Fruit fly (Drosophila melanogaster) whole organism, prepupa: ENCODE results near the gene CG4338.

ENCODE experiments used
- CG6163 ChIP-seq: fragments of 200-800 bp; sonication (Bioruptor generic); IDR thresholded peaks from 3 replicates; pipeline ENCODE4 v1.3.6; 2022; ENCODE audit warnings: missing biosample characterization, missing genetic modification characterization
- CG8319 ChIP-seq: fragments of 200-800 bp; sonication (Bioruptor generic); optimal IDR thresholded peaks from 3 replicates; lab custom pipeline; 2016; ENCODE audit warnings: missing biosample characterization, missing genetic modification characterization
- Eip75B ChIP-seq: fragments of 200-800 bp; sonication (Bioruptor generic); optimal IDR thresholded peaks from 3 replicates; lab custom pipeline; 2016; ENCODE audit warnings: missing biosample characterization, missing genetic modification characterization
- Ets96B ChIP-seq: fragments of 200-800 bp; optimal IDR thresholded peaks from 2 replicates; lab custom pipeline; 2019; ENCODE audit warnings: missing biosample characterization, mild to moderate bottlenecking, missing genetic modification characterization, moderate library complexity
- Smox ChIP-seq: fragments of 200-800 bp; sonication (Bioruptor generic); optimal IDR thresholded peaks from 3 replicates; lab custom pipeline; 2016; ENCODE audit warnings: missing biosample characterization, missing genetic modification characterization
- acj6 ChIP-seq: fragments of 200-800 bp; sonication (Bioruptor generic); optimal IDR thresholded peaks from 3 replicates; lab custom pipeline; 2016; ENCODE audit warnings: missing biosample characterization, missing genetic modification characterization
- dac ChIP-seq: fragments of 200-800 bp; sonication (Bioruptor generic); optimal IDR thresholded peaks from 2 replicates; lab custom pipeline; 2017; ENCODE audit warnings: missing biosample characterization, mild to moderate bottlenecking, missing genetic modification characterization
- dsx ChIP-seq: fragments of 200-800 bp; optimal IDR thresholded peaks from 3 replicates; lab custom pipeline; 2019; ENCODE audit warnings: missing biosample characterization, mild to moderate bottlenecking, missing genetic modification characterization, moderate library complexity; ENCODE audit not compliant: poor library complexity, severe bottlenecking
- esn ChIP-seq: fragments of 200-800 bp; sonication (Bioruptor generic); optimal IDR thresholded peaks from 2 replicates; lab custom pipeline; 2016; ENCODE audit warnings: missing biosample characterization, mild to moderate bottlenecking, missing genetic modification characterization, moderate library complexity
- pdm3 ChIP-seq: fragments of 200-800 bp; sonication (Bioruptor generic); optimal IDR thresholded peaks from 3 replicates; lab custom pipeline; 2016; ENCODE audit warnings: missing biosample characterization, missing genetic modification characterization
- spab ChIP-seq: fragments of 200-800 bp; sonication (Bioruptor generic); optimal IDR thresholded peaks from 2 replicates; lab custom pipeline; 2017; ENCODE audit warnings: missing biosample characterization, mild to moderate bottlenecking, missing genetic modification characterization, missing genetic modification reagents
- vri ChIP-seq: fragments of 200-800 bp; sonication (Bioruptor generic); optimal IDR thresholded peaks from 3 replicates; lab custom pipeline; 2016; ENCODE audit warnings: missing biosample characterization, mild to moderate bottlenecking, missing genetic modification characterization

CG4338 gene

dm6 chr3R:15319912-15320746 is 44.8 kb downstream of the CG4338 start, which contains the start of the genes CG6276 and CG44040 (continued):
- TF ChIP-seq CG6163 (GFP tag; lab: Robert Waterston, UW) = peak; percentile 59
- TF ChIP-seq Ets96B (tag; lab: Kevin White, UChicago) = peak; percentile 34
- TF ChIP-seq CG8319 (GFP tag; lab: Kevin White, UChicago) = no peak
- peak; percentile 69 for TF ChIP-seq pdm3
- no peak for TF ChIP-seq vri (GFP tag; lab: Kevin White, UChicago)
- TF ChIP-seq spab (GFP tag; lab: Kevin White, UChicago) = no peak
- TF ChIP-seq dac (GFP tag; lab: Kevin White, UChicago) = peak; percentile 51
- TF ChIP-seq Eip75B (GFP tag; lab: Kevin White, UChicago) = peak; percentile 61
- TF ChIP-seq Smox (GFP tag; lab: Kevin White, UChicago) = no peak
- TF ChIP-seq esn (GFP tag; lab: Kevin White, UChicago) = peak; percentile 76

- TF ChIP-seq esn (GFP tag; lab: Kevin White, UChicago) (no peak), dsx (peak; percentile 3), acj6 (GFP tag; lab: Kevin White, UChicago) (no peak), CG6163 (GFP tag; lab: Robert Waterston, UW) (no peak)
These were observed 45.4 kb downstream of the CG4338 start, which contains the start of gene ear for dm6 chr3R:15320747-15321085. TSS of gene ear (plus strand) at chr3R:15320756.
